Fruit fly (Drosophila melanogaster) whole organism, embryonic: ENCODE results near the gene CG43291.
A peak's percentile ranks its signal among the peaks of the same experiment; 100 is the strongest.

Experiments used
- CG10147 ChIP-seq: fragments of 200-800 bp; sonication (Bioruptor generic); optimal IDR thresholded peaks from 2 replicates; lab custom pipeline; 2019; ENCODE audit warnings: missing biosample characterization, mild to moderate bottlenecking, missing genetic modification characterization, moderate library complexity
- CG10431 ChIP-seq: fragments of 200-800 bp; sonication (Bioruptor generic); optimal IDR thresholded peaks from 3 replicates; lab custom pipeline; 2018; ENCODE audit warnings: missing biosample characterization, mild to moderate bottlenecking, missing genetic modification characterization
- CG11456 ChIP-seq: fragments of 200-800 bp; sonication (Bioruptor generic); IDR thresholded peaks from 3 replicates; pipeline ENCODE4 v1.3.6; 2022; ENCODE audit warnings: missing biosample characterization, missing genetic modification characterization
- CG12155 ChIP-seq: fragments of 200-800 bp; sonication (Bioruptor generic); optimal IDR thresholded peaks from 3 replicates; lab custom pipeline; 2016; ENCODE audit warnings: missing biosample characterization, missing genetic modification characterization
- CG14441 ChIP-seq: fragments of 200-800 bp; sonication (Bioruptor generic); IDR thresholded peaks from 2 replicates; pipeline ENCODE4 v1.3.6; 2022; ENCODE audit warnings: missing biosample characterization, missing genetic modification characterization
- CG14860 ChIP-seq: fragments of 200-800 bp; sonication (Bioruptor generic); IDR thresholded peaks from 3 replicates; pipeline ENCODE4 v1.3.6; 2022; ENCODE audit warnings: missing biosample characterization, missing genetic modification characterization; ENCODE audit not compliant: partially characterized antibody
- CG1602 ChIP-seq: fragments of 200-800 bp; sonication (Bioruptor generic); optimal IDR thresholded peaks from 3 replicates; lab custom pipeline; 2016; ENCODE audit warnings: missing biosample characterization, missing genetic modification characterization
- CG1603 ChIP-seq: fragments of 200-800 bp; sonication (Bioruptor generic); optimal IDR thresholded peaks from 2 replicates; lab custom pipeline; 2019; ENCODE audit warnings: missing biosample characterization, mild to moderate bottlenecking, missing genetic modification characterization, moderate library complexity
- CG16863 ChIP-seq: fragments of 200-800 bp; sonication (Bioruptor generic); optimal IDR thresholded peaks from 3 replicates; lab custom pipeline; 2016; ENCODE audit warnings: missing biosample characterization, missing genetic modification characterization
- CG17568 ChIP-seq: fragments of 200-800 bp; sonication (Bioruptor generic); optimal IDR thresholded peaks from 2 replicates; lab custom pipeline; 2018; ENCODE audit warnings: missing biosample characterization, mild to moderate bottlenecking, missing genetic modification characterization, moderate library complexity
- CG2129 ChIP-seq: fragments of 200-800 bp; sonication (Bioruptor generic); IDR thresholded peaks from 2 replicates; pipeline ENCODE4 v1.3.6; 2022; ENCODE audit warnings: missing biosample characterization, missing genetic modification characterization; ENCODE audit not compliant: partially characterized antibody
- CG5180 ChIP-seq: fragments of 200-800 bp; sonication (Bioruptor generic); optimal IDR thresholded peaks from 3 replicates; lab custom pipeline; 2017; ENCODE audit warnings: missing biosample characterization, missing genetic modification characterization, mild to moderate bottlenecking, moderate library complexity, missing genetic modification reagents
- CG6813 ChIP-seq: fragments of 200-800 bp; sonication (Bioruptor generic); optimal IDR thresholded peaks from 2 replicates; lab custom pipeline; 2017; ENCODE audit warnings: missing biosample characterization, missing genetic modification characterization, mild to moderate bottlenecking, moderate library complexity, missing genetic modification reagents
- CG7556 ChIP-seq: fragments of 200-800 bp; sonication (Bioruptor generic); optimal IDR thresholded peaks from 2 replicates; lab custom pipeline; 2017; ENCODE audit warnings: missing biosample characterization, mild to moderate bottlenecking, missing genetic modification characterization
- Camta ChIP-seq: fragments of 200-800 bp; sonication (Bioruptor generic); optimal IDR thresholded peaks from 2 replicates; lab custom pipeline; 2016; ENCODE audit warnings: missing biosample characterization, missing genetic modification characterization
- CoRest ChIP-seq: fragments of 200-800 bp; sonication (Bioruptor generic); optimal IDR thresholded peaks from 3 replicates; lab custom pipeline; 2018; ENCODE audit warnings: missing biosample characterization, mild to moderate bottlenecking, missing genetic modification characterization, moderate library complexity
- Deaf1 ChIP-seq: fragments of 200-800 bp; optimal IDR thresholded peaks from 3 replicates; lab custom pipeline; 2019; ENCODE audit warnings: missing biosample characterization, mild to moderate bottlenecking, missing genetic modification characterization, moderate library complexity
- Eip74EF ChIP-seq, 2 experiments: fragments of 200-800 bp in 1 of 2; fragments of >200 bp in 1 of 2; sonication (Bioruptor generic) in 1 of 2; optimal IDR thresholded peaks; 2 replicates each; lab custom pipeline; 2017 to 2019; ENCODE audit warnings: missing biosample characterization in 2 of 2, missing genetic modification characterization in 2 of 2, mild to moderate bottlenecking in 1 of 2, moderate library complexity in 1 of 2
- HmgD ChIP-seq: fragments of 200-800 bp; sonication (Bioruptor generic); optimal IDR thresholded peaks from 3 replicates; lab custom pipeline; 2016; ENCODE audit warnings: missing biosample characterization, missing genetic modification characterization
- Hr39 ChIP-seq: fragments of >200 bp; optimal IDR thresholded peaks from 2 replicates; lab custom pipeline; 2017
- Hsf ChIP-seq: fragments of 200-800 bp; sonication (Bioruptor generic); optimal IDR thresholded peaks from 3 replicates; lab custom pipeline; 2016; ENCODE audit warnings: missing biosample characterization, missing genetic modification characterization
- MTF-1 ChIP-seq: fragments of 200-800 bp; sonication (Bioruptor generic); optimal IDR thresholded peaks from 2 replicates; lab custom pipeline; 2018; ENCODE audit warnings: missing biosample characterization, mild to moderate bottlenecking, missing genetic modification characterization, borderline replicate concordance
- NfI ChIP-seq: fragments of 200-800 bp; sonication (Bioruptor generic); optimal IDR thresholded peaks from 3 replicates; lab custom pipeline; 2018; ENCODE audit warnings: missing biosample characterization, mild to moderate bottlenecking, missing genetic modification characterization, moderate library complexity
- Opbp ChIP-seq: fragments of 200-800 bp; sonication (Bioruptor generic); IDR thresholded peaks from 3 replicates; pipeline ENCODE4 v1.3.6; 2022; ENCODE audit warnings: missing biosample characterization, missing genetic modification characterization; ENCODE audit not compliant: partially characterized antibody
- Optix ChIP-seq: fragments of 200-800 bp; sonication (Bioruptor generic); IDR thresholded peaks from 3 replicates; pipeline ENCODE4 v1.3.6; 2022; ENCODE audit warnings: missing biosample characterization, missing genetic modification characterization
- Ptx1 ChIP-seq: fragments of 200-800 bp; sonication (Bioruptor generic); IDR thresholded peaks from 2 replicates; pipeline ENCODE4 v1.3.6; 2022; ENCODE audit warnings: missing biosample characterization, missing genetic modification characterization
- Ravus ChIP-seq: fragments of 200-800 bp; sonication (Bioruptor generic); IDR thresholded peaks from 2 replicates; pipeline ENCODE4 v1.3.6; 2022; ENCODE audit warnings: missing biosample characterization, missing genetic modification characterization
- Sox100B ChIP-seq: fragments of 200-800 bp; sonication (Bioruptor generic); optimal IDR thresholded peaks from 3 replicates; lab custom pipeline; 2018; ENCODE audit warnings: missing biosample characterization, mild to moderate bottlenecking, missing genetic modification characterization
- Spps ChIP-seq: fragments of 200-800 bp; sonication (Bioruptor generic); optimal IDR thresholded peaks from 2 replicates; lab custom pipeline; 2018; ENCODE audit warnings: missing biosample characterization, mild to moderate bottlenecking, missing genetic modification characterization
- ac ChIP-seq: fragments of 200-800 bp; sonication (Bioruptor generic); optimal IDR thresholded peaks from 3 replicates; lab custom pipeline; 2017; ENCODE audit warnings: missing biosample characterization, mild to moderate bottlenecking, missing genetic modification characterization
- cato ChIP-seq: fragments of 200-800 bp; sonication (Bioruptor generic); optimal IDR thresholded peaks from 2 replicates; lab custom pipeline; 2016; ENCODE audit warnings: missing biosample characterization, missing genetic modification characterization, borderline replicate concordance
- dimm ChIP-seq: fragments of 200-800 bp; sonication (Bioruptor generic); IDR thresholded peaks from 2 replicates; pipeline ENCODE4 v1.3.6; 2022; ENCODE audit warnings: missing biosample characterization, missing genetic modification characterization
- ftz-f1 ChIP-seq: fragments of 200-800 bp; sonication (Bioruptor generic); optimal IDR thresholded peaks from 2 replicates; lab custom pipeline; 2016; ENCODE audit warnings: missing biosample characterization, missing genetic modification characterization
- fu2 ChIP-seq: fragments of 200-800 bp; sonication (Bioruptor generic); optimal IDR thresholded peaks from 2 replicates; lab custom pipeline; 2016; ENCODE audit warnings: missing biosample characterization, missing genetic modification characterization
- gro ChIP-seq: fragments of 200-800 bp; sonication (Bioruptor generic); optimal IDR thresholded peaks from 2 replicates; lab custom pipeline; 2016; ENCODE audit warnings: missing biosample characterization, missing genetic modification characterization
- gt ChIP-seq: fragments of 200-800 bp; sonication (Bioruptor generic); IDR thresholded peaks from 2 replicates; pipeline ENCODE4 v1.3.6; 2022; ENCODE audit warnings: missing biosample characterization, missing genetic modification characterization
- insv ChIP-seq, 2 experiments: fragments of 200-800 bp; sonication (Bioruptor generic); optimal IDR thresholded peaks; 3 replicates each; lab custom pipeline; 2016 to 2018; ENCODE audit warnings: missing biosample characterization in 2 of 2, missing genetic modification characterization in 2 of 2
- ken ChIP-seq: fragments of 200-800 bp; sonication (Bioruptor generic); IDR thresholded peaks from 3 replicates; pipeline ENCODE4 v1.3.6; 2022; ENCODE audit warnings: missing biosample characterization, missing genetic modification characterization
- klu ChIP-seq: fragments of 200-800 bp; sonication (Bioruptor generic); IDR thresholded peaks from 2 replicates; pipeline ENCODE4 v1.3.6; 2022; ENCODE audit warnings: missing biosample characterization, missing genetic modification characterization
- mam ChIP-seq: fragments of 200-800 bp; sonication (Bioruptor generic); optimal IDR thresholded peaks from 3 replicates; lab custom pipeline; 2016; ENCODE audit warnings: missing biosample characterization, missing genetic modification characterization
- nau ChIP-seq: fragments of 200-800 bp; sonication (Bioruptor generic); optimal IDR thresholded peaks from 3 replicates; lab custom pipeline; 2017; ENCODE audit warnings: missing biosample characterization, mild to moderate bottlenecking, missing genetic modification characterization, missing genetic modification reagents
- otp ChIP-seq: fragments of 200-800 bp; sonication (Bioruptor generic); IDR thresholded peaks from 3 replicates; pipeline ENCODE4, ENCODE4 v1.3.6; 2022; ENCODE audit warnings: missing biosample characterization, missing genetic modification characterization
- rib ChIP-seq: fragments of 200-800 bp; sonication (Bioruptor generic); IDR thresholded peaks from 2 replicates; pipeline ENCODE4 v1.3.6; 2022; ENCODE audit warnings: missing biosample characterization, missing genetic modification characterization
- trem ChIP-seq: fragments of 200-800 bp; optimal IDR thresholded peaks from 3 replicates; lab custom pipeline; 2019; ENCODE audit warnings: missing biosample characterization, mild to moderate bottlenecking, missing genetic modification characterization, moderate library complexity
- twi ChIP-seq: fragments of 200-800 bp; optimal IDR thresholded peaks from 2 replicates; lab custom pipeline; 2019; ENCODE audit warnings: missing biosample characterization, mild to moderate bottlenecking, missing genetic modification characterization, moderate library complexity
- unc-4 ChIP-seq: fragments of 200-800 bp; sonication (Bioruptor generic); IDR thresholded peaks from 2 replicates; pipeline ENCODE4 v1.3.6; 2022; ENCODE audit warnings: missing biosample characterization, missing genetic modification characterization; ENCODE audit not compliant: partially characterized antibody
- wdn ChIP-seq: fragments of 200-800 bp; sonication (Bioruptor generic); IDR thresholded peaks from 2 replicates; pipeline ENCODE4 v1.3.6; 2022; ENCODE audit warnings: missing biosample characterization, missing genetic modification characterization
- zen ChIP-seq: fragments of 200-800 bp; sonication (Bioruptor generic); optimal IDR thresholded peaks from 3 replicates; lab custom pipeline; 2018; ENCODE audit warnings: missing biosample characterization, mild to moderate bottlenecking, missing genetic modification characterization, moderate library complexity
- zfh2 ChIP-seq: fragments of 200-800 bp; sonication (Bioruptor generic); optimal IDR thresholded peaks from 2 replicates; lab custom pipeline; 2016; ENCODE audit warnings: missing biosample characterization, missing genetic modification characterization

Gene CG43291

dm6 chr3R:14286320-14287190 lies 42.1 kb upstream of the CG43291 start, which contains the start of gene trx (continued):
- TF ChIP-seq CG7556 (GFP tag; lab: Kevin White, UChicago) (no peak), Ravus (GFP tag; lab: Robert Waterston, UW) (no peak), Hsf (GFP tag; lab: Kevin White, UChicago) (no peak), NfI (GFP tag; lab: Kevin White, UChicago) (no peak), zen (tag; lab: Kevin White, UChicago) (peak; percentile 55), HmgD (GFP tag; lab: Kevin White, UChicago) (peak; percentile 69), CG17568 (GFP tag; lab: Kevin White, UChicago) (peak; percentile 100), CG14860 (GFP tag; lab: Robert Waterston, UW) (no peak), unc-4 (GFP tag; lab: Robert Waterston, UW) (no peak), Spps (tag; lab: Kevin White, UChicago) (no peak), dimm (no peak), CG10431 (GFP tag; lab: Kevin White, UChicago) (peak; percentile 32), CG6813 (peak; percentile 18), Eip74EF (GFP tag; optimal IDR thresholded peaks at IDR 0.05; lab: Kevin White, UChicago) (peak in 1 of 2 experiments; percentile 45), fu2 (GFP tag; lab: Kevin White, UChicago) (no peak), Ptx1 (GFP tag; lab: Robert Waterston, UW) (no peak), CG5180 (GFP tag; lab: Kevin White, UChicago) (no peak), twi (tag; lab: Kevin White, UChicago) (peak; percentile 2), MTF-1 (GFP tag; lab: Kevin White, UChicago) (no peak), klu (no peak), mam (GFP tag; lab: Kevin White, UChicago) (no peak), Camta (GFP tag; lab: Kevin White, UChicago) (no peak), gt (GFP tag; lab: Robert Waterston, UW) (no peak), ftz-f1 (GFP tag; lab: Kevin White, UChicago) (no peak), CG10147 (peak; percentile 27), CG2129 (GFP tag; lab: Robert Waterston, UW) (no peak), trem (tag; lab: Kevin White, UChicago) (peak; percentile 71), rib (GFP tag; lab: Robert Waterston, UW) (no peak), Opbp (GFP tag; lab: Robert Waterston, UW) (no peak), ac (GFP tag; lab: Kevin White, UChicago) (no peak), CoRest (tag; lab: Kevin White, UChicago) (peak; percentile 62), CG1602 (GFP tag; lab: Kevin White, UChicago) (no peak), ken (no peak), nau (GFP tag; lab: Kevin White, UChicago) (no peak), gro (GFP tag; lab: Kevin White, UChicago) (peak; percentile 65), zfh2 (GFP tag; lab: Kevin White, UChicago) (peak; percentile 4), Hr39 (lab: Kevin White, UChicago) (no peak), Deaf1 (tag; lab: Kevin White, UChicago) (peak; percentile 77), otp (GFP tag; lab: Robert Waterston, UW) (no peak), cato (GFP tag; lab: Kevin White, UChicago) (no peak), CG12155 (GFP tag; lab: Kevin White, UChicago) (no peak), CG16863 (GFP tag; lab: Kevin White, UChicago) (no peak), CG11456 (no peak), Optix (GFP tag; lab: Robert Waterston, UW) (no peak), wdn (GFP tag; lab: Robert Waterston, UW) (no peak), CG14441 (GFP tag; lab: Robert Waterston, UW) (no peak), insv (GFP tag; optimal IDR thresholded peaks at IDR 0.05; lab: Kevin White, UChicago) (peak in 1 of 2 experiments; percentile 50), CG1603 (peak; percentile 84), Sox100B (no peak)
